Worm (Caenorhabditis elegans) whole organism, early embryonic: ENCODE measurements around the gene B0334.20.
A peak's percentile ranks its signal among the peaks of the same experiment; 100 is the strongest.

Source experiments
- B0310.2 ChIP-seq: sonication (generic microtip); optimal IDR thresholded peaks from 2 replicates; lab custom pipeline; 2016; ENCODE audit warnings: mild to moderate bottlenecking, missing genetic modification characterization, missing compliant biosample characterization
- F13C5.2 ChIP-seq: sonication (generic microtip); optimal IDR thresholded peaks from 2 replicates; lab custom pipeline; 2017; ENCODE audit warnings: mild to moderate bottlenecking, missing genetic modification characterization, inconsistent platforms, missing compliant biosample characterization
- aly-1 ChIP-seq: sonication (generic microtip); optimal IDR thresholded peaks from 2 replicates; lab custom pipeline; 2016; ENCODE audit warnings: missing genetic modification characterization, missing compliant biosample characterization
- ama-1 ChIP-seq: fragments of 150-350 bp; optimal IDR thresholded peaks from 2 replicates; lab custom pipeline; 2014
- ceh-13 ChIP-seq: fragments of 200-800 bp; sonication (Bioruptor generic); optimal IDR thresholded peaks from 2 replicates; lab custom pipeline; 2018; ENCODE audit warnings: mild to moderate bottlenecking, missing genetic modification characterization, missing compliant biosample characterization
- ceh-36 ChIP-seq: sonication (generic microtip); optimal IDR thresholded peaks from 2 replicates; lab custom pipeline; 2016; ENCODE audit warnings: missing genetic modification characterization, inconsistent platforms, missing compliant biosample characterization
- flt-1 ChIP-seq: fragments of 200-800 bp; sonication (Bioruptor generic); IDR thresholded peaks from 2 replicates; pipeline ENCODE4 v1.3.6; 2022; ENCODE audit warnings: missing genetic modification characterization, missing compliant biosample characterization
- hmbx-1 ChIP-seq: sonication (generic microtip); optimal IDR thresholded peaks from 2 replicates; lab custom pipeline; 2016; ENCODE audit warnings: mild to moderate bottlenecking, missing genetic modification characterization, missing compliant biosample characterization
- hmg-4 ChIP-seq: fragments of 200-800 bp; sonication (Bioruptor generic); optimal IDR thresholded peaks from 2 replicates; lab custom pipeline; 2018; ENCODE audit warnings: mild to moderate bottlenecking, missing genetic modification characterization, missing compliant biosample characterization
- hnd-1 ChIP-seq: sonication (generic microtip); optimal IDR thresholded peaks from 2 replicates; lab custom pipeline; 2016; ENCODE audit warnings: missing genetic modification characterization, missing compliant biosample characterization
- pes-1 ChIP-seq: fragments of 200-800 bp; sonication (Bioruptor generic); IDR thresholded peaks from 2 replicates; pipeline ENCODE4 v1.3.6; 2022; ENCODE audit warnings: missing genetic modification reagents, missing genetic modification characterization, missing compliant biosample characterization
- tbx-37 ChIP-seq: fragments of 200-800 bp; sonication (Bioruptor generic); conservative IDR thresholded peaks from 2 replicates; pipeline ENCODE4 v1.3.6; 2022; ENCODE audit warnings: missing genetic modification reagents, missing genetic modification characterization, missing compliant biosample characterization

DNA sequence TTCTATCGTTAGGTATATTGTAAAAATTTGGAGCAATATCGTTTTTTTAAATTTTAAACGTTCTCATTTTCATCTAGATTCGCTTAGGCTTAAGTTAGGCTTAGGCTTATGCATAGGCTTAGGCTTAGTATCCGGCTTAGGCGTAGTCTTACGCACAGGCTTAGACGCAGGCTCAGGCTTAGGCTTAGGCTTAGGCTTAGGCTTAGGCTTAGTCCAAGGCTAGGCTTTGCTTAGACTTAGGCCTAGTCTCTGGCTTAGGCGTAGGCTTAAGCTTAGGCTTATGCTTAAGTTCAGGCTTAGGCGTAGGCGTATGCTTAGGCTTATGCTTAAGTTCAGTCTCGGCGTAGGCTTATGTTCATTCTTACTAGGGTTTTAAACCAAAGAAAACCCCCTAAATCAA, 3.5 kb upstream of the B0334.20 start:
- no peak for TF ChIP-seq aly-1 (tag; lab: Kevin White, UChicago)
- TF ChIP-seq ama-1 (lab: Kevin White, UChicago) = no peak
- no peak for TF ChIP-seq hmbx-1 (tag; lab: Kevin White, UChicago)
- no peak for TF ChIP-seq hnd-1 (tag; lab: Kevin White, UChicago)
- TF ChIP-seq pes-1 = no peak
- no peak for TF ChIP-seq B0310.2 (tag; lab: Kevin White, UChicago)
- no peak for TF ChIP-seq flt-1
- peak; percentile 86 for TF ChIP-seq ceh-36 (tag; lab: Kevin White, UChicago)
- TF ChIP-seq hmg-4 (GFP tag; lab: Kevin White, UChicago) = no peak
- no peak for TF ChIP-seq ceh-13 (GFP tag; lab: Kevin White, UChicago)
- TF ChIP-seq F13C5.2 (tag; lab: Kevin White, UChicago) = no peak
- no peak for TF ChIP-seq tbx-37
